Fruit fly (Drosophila melanogaster): Measurements from ENCODE around the gene ND-51.

Gene ND-51

DNA sequence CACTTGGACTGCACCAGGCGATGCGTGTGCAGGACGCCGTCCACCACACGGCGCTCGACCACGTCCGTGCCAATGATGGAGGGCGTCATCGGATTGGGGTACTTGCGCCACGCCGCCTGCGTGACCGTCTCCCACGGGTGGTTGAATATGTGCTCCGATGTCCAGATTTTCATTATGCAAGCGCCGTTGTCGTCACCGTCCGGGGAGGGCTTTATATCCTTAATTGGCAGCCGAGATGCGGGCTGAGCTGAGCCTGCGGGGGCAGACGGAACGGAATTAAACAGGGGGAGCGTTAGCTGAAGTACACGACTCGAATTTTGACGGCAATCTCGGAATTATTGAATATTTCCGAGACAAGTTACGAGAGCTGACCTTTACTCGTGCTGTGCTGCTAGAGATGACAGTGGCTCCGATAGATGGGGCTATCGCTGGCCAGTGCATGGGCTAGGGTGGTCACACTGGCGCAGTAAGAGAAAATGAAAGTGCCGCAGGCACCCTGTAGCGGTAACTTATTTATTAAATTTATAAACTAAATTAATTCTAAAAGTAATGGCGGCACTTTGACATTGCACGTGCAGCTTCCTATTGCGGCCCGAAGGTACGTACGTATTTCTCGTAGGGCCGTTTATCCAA is 14.9 kb downstream of the ND-51 start, which contains the start of gene IPIP (continued):
- TF ChIP-seq CHES-1-like (GFP tag; optimal IDR thresholded peaks at IDR 0.05) (no peak), p53 (GFP tag; optimal IDR thresholded peaks at IDR 0.05) (no peak), bbx (GFP tag; IDR thresholded peaks at IDR 0.05; ENCODE audit: partially characterized antibody) (peak; percentile 87), zen2 (GFP tag; IDR thresholded peaks at IDR 0.05; ENCODE audit: partially characterized antibody) (peak; percentile 54; the same call in 1 of the 3 replicates), CG16779 (GFP tag; IDR thresholded peaks at IDR 0.05) (0 out of 2 replicates have a peak, but pooled peaks have one; percentile 50), Scr (GFP tag; IDR thresholded peaks at IDR 0.05; ENCODE audit: partially characterized antibody) (peak; percentile 79), CG9437 (GFP tag; optimal IDR thresholded peaks at IDR 0.05) (peak; percentile 6), CG18764 (GFP tag; optimal IDR thresholded peaks at IDR 0.05) (no peak), crc (GFP tag; optimal IDR thresholded peaks at IDR 0.05) (no peak), pum (GFP tag; optimal IDR thresholded peaks at IDR 0.05) (no peak), CG14050 (GFP tag; IDR thresholded peaks at IDR 0.05) (peak; percentile 17; the same call in 1 of the 3 replicates), CG31441 (GFP tag; IDR thresholded peaks at IDR 0.05) (no peak), CG3163 (GFP tag; optimal IDR thresholded peaks at IDR 0.05) (no peak), nmo (GFP tag; optimal IDR thresholded peaks at IDR 0.05) (peak; percentile 37), pb (GFP tag; optimal IDR thresholded peaks at IDR 0.05) (no peak), CG6813 (GFP tag; optimal IDR thresholded peaks at IDR 0.05) (no peak), CG17568 (GFP tag; optimal IDR thresholded peaks at IDR 0.05) (no peak), Oaz (GFP tag; IDR thresholded peaks at IDR 0.05) (no peak), mirr (GFP tag; optimal IDR thresholded peaks at IDR 0.05) (peak; percentile 58), CG4360 (GFP tag; IDR thresholded peaks at IDR 0.05) (no peak), CG17829 (tag; optimal IDR thresholded peaks at IDR 0.05) (peak; percentile 44), CTCF (GFP tag; optimal IDR thresholded peaks at IDR 0.05) (peak; percentile 13), CG11085 (GFP tag; IDR thresholded peaks at IDR 0.05) (0 out of 2 replicates have a peak, but pooled peaks have one; percentile 37), CG17328 (GFP tag; IDR thresholded peaks at IDR 0.05) (peak; percentile 55; the same call in 1 of the 2 replicates), CG7271 (tag; optimal IDR thresholded peaks at IDR 0.05) (no peak), caup (GFP tag; optimal IDR thresholded peaks at IDR 0.05; ENCODE audit: severe bottlenecking) (peak; percentile 53), wor (GFP tag; IDR thresholded peaks at IDR 0.05) (no peak), CG3838 (GFP tag; optimal IDR thresholded peaks at IDR 0.05) (no peak), yki (optimal IDR thresholded peaks at IDR 0.05) (no peak), ash1 (GFP tag; optimal IDR thresholded peaks at IDR 0.05) (no peak), ssp (GFP tag; IDR thresholded peaks at IDR 0.05) (no peak), CG9727 (GFP tag; optimal IDR thresholded peaks at IDR 0.05) (peak; percentile 39), trh (GFP tag; optimal IDR thresholded peaks at IDR 0.05) (no peak), bsh (GFP tag; optimal IDR thresholded peaks at IDR 0.05) (peak in 1 of 2 experiments; percentile 3), nau (GFP tag; optimal IDR thresholded peaks at IDR 0.05) (no peak), CG1647 (GFP tag; optimal IDR thresholded peaks at IDR 0.05) (no peak), Eip74EF (GFP tag; optimal IDR thresholded peaks at IDR 0.05) (no peak), CG13624 (GFP tag; optimal IDR thresholded peaks at IDR 0.05) (peak; percentile 28), Taf1 (GFP tag; IDR thresholded peaks at IDR 0.05) (no peak), her (GFP tag; optimal IDR thresholded peaks at IDR 0.05) (peak; percentile 2), Sry-β (GFP tag; optimal IDR thresholded peaks at IDR 0.05) (no peak), CG8478 (optimal IDR thresholded peaks at IDR 0.05) (no peak), gem (tag; optimal IDR thresholded peaks at IDR 0.05) (no peak), CG2199 (GFP tag; IDR thresholded peaks at IDR 0.05) (peak; percentile 56; the same call in 1 of the 3 replicates), CG5953 (GFP tag; IDR thresholded peaks at IDR 0.05) (no peak), Oli (tag; optimal IDR thresholded peaks at IDR 0.05) (no peak), CG42726 (GFP tag; IDR thresholded peaks at IDR 0.05; ENCODE audit: partially characterized antibody) (peak; percentile 93), Blimp-1 (GFP tag; optimal IDR thresholded peaks at IDR 0.05) (peak; percentile 19), Camta (GFP tag; optimal IDR thresholded peaks at IDR 0.05) (no peak), Ptx1 (GFP tag; IDR thresholded peaks at IDR 0.05) (peak; percentile 47), CG11723 (GFP tag; optimal IDR thresholded peaks at IDR 0.05) (no peak)
